Worm (Caenorhabditis elegans) whole organism, L4 larva: Measurements from ENCODE around the gene T05C1.2.

Experiments
- D1046.2 ChIP-seq: fragments of 200-800 bp; sonication (Bioruptor generic); IDR thresholded peaks from 2 replicates; pipeline ENCODE4 v1.3.6; 2022; ENCODE audit warnings: missing genetic modification characterization, missing compliant biosample characterization
- F26F4.8 ChIP-seq: fragments of 200-800 bp; sonication (Bioruptor generic); conservative IDR thresholded peaks from 2 replicates; pipeline ENCODE4 v1.3.6; 2022; ENCODE audit warnings: missing genetic modification characterization, missing compliant biosample characterization
- F37D6.2 ChIP-seq: sonication (generic microtip); optimal IDR thresholded peaks from 2 replicates; lab custom pipeline; 2016; ENCODE audit warnings: mild to moderate bottlenecking, missing genetic modification characterization, missing compliant biosample characterization
- F44E2.7 ChIP-seq: fragments of 200-800 bp; sonication (Bioruptor generic); IDR thresholded peaks from 2 replicates; pipeline ENCODE4 v2.1.2; 2022; ENCODE audit warnings: missing genetic modification characterization, missing compliant biosample characterization
- Y105C5A.15 ChIP-seq: fragments of 200-800 bp; sonication (Bioruptor generic); IDR thresholded peaks from 2 replicates; pipeline ENCODE4 v1.3.6; 2022; ENCODE audit warnings: missing genetic modification characterization, missing compliant biosample characterization
- Y48G9A.11 ChIP-seq: fragments of 200-800 bp; sonication (Bioruptor generic); IDR thresholded peaks from 2 replicates; pipeline ENCODE4 v1.3.6; 2022; ENCODE audit warnings: missing genetic modification reagents, missing genetic modification characterization, missing compliant biosample characterization
- Y75B8A.6 ChIP-seq: fragments of 200-800 bp; sonication (Bioruptor generic); IDR thresholded peaks from 2 replicates; pipeline ENCODE4 v1.3.6; 2022; ENCODE audit warnings: missing genetic modification reagents, missing genetic modification characterization, missing compliant biosample characterization
- aly-2 ChIP-seq: sonication (generic microtip); optimal IDR thresholded peaks from 2 replicates; lab custom pipeline; 2018; ENCODE audit warnings: missing biosample characterization, missing genetic modification characterization
- ama-1 ChIP-seq: fragments of 150-350 bp; optimal IDR thresholded peaks from 2 replicates; lab custom pipeline; 2014; ENCODE audit warnings: inconsistent platforms, mixed read lengths
- arid-1 ChIP-seq: fragments of 200-800 bp; sonication (Bioruptor generic); conservative IDR thresholded peaks from 2 replicates; pipeline ENCODE4 v1.3.6; 2022; ENCODE audit warnings: missing genetic modification reagents, missing genetic modification characterization, missing compliant biosample characterization
- ceh-82 ChIP-seq: sonication (generic microtip); optimal IDR thresholded peaks from 2 replicates; lab custom pipeline; 2017; ENCODE audit warnings: missing biosample characterization, missing genetic modification characterization
- ces-1 ChIP-seq: fragments of 150-350 bp; sonication (generic microtip); optimal IDR thresholded peaks from 4 replicates; lab custom pipeline; 2014; ENCODE audit warnings: missing biosample characterization, missing genetic modification reagents, missing genetic modification characterization
- ctbp-1 ChIP-seq: fragments of 200-800 bp; sonication (Bioruptor generic); IDR thresholded peaks from 2 replicates; pipeline ENCODE4 v1.3.6; 2022; ENCODE audit warnings: missing genetic modification reagents, missing genetic modification characterization, missing compliant biosample characterization
- daf-16 ChIP-seq, 3 experiments: sonication (generic microtip); optimal IDR thresholded peaks; 2 replicates each; lab custom pipeline; 2016 to 2017; ENCODE audit warnings: missing genetic modification characterization in 3 of 3, missing genetic modification reagents in 3 of 3, mild to moderate bottlenecking in 2 of 3, missing compliant biosample characterization in 2 of 3, missing biosample characterization in 1 of 3, moderate library complexity in 1 of 3
- daf-19 ChIP-seq: fragments of 200-800 bp; sonication (Bioruptor generic); conservative IDR thresholded peaks from 2 replicates; pipeline ENCODE4 v1.3.6; 2022; ENCODE audit warnings: missing genetic modification characterization, missing compliant biosample characterization
- dmd-6 ChIP-seq: fragments of 200-800 bp; sonication (Bioruptor generic); IDR thresholded peaks from 2 replicates; pipeline ENCODE4 v1.3.6; 2022; ENCODE audit warnings: missing genetic modification reagents, missing genetic modification characterization, missing compliant biosample characterization
- dmd-8 ChIP-seq: fragments of 200-800 bp; sonication (Bioruptor generic); IDR thresholded peaks from 2 replicates; pipeline ENCODE4 v1.3.6; 2022; ENCODE audit warnings: missing genetic modification characterization, missing compliant biosample characterization
- dmd-9 ChIP-seq: fragments of 200-800 bp; sonication (Bioruptor generic); IDR thresholded peaks from 2 replicates; pipeline ENCODE4 v1.3.6; 2022; ENCODE audit warnings: missing genetic modification reagents, missing genetic modification characterization, missing compliant biosample characterization
- dpl-1 ChIP-seq: fragments of 150-350 bp; optimal IDR thresholded peaks from 2 replicates; lab custom pipeline; 2014; ENCODE audit warnings: missing biosample characterization, missing genetic modification reagents, missing genetic modification characterization
- duxl-1 ChIP-seq: sonication (generic microtip); optimal IDR thresholded peaks from 2 replicates; lab custom pipeline; 2016; ENCODE audit warnings: mild to moderate bottlenecking, missing genetic modification characterization, moderate library complexity, missing compliant biosample characterization; ENCODE audit not compliant: poor library complexity
- dve-1 ChIP-seq: sonication (generic microtip); optimal IDR thresholded peaks from 2 replicates; lab custom pipeline; 2017; ENCODE audit warnings: antibody characterized with exemption, mild to moderate bottlenecking, missing genetic modification characterization, missing compliant biosample characterization; ENCODE audit not compliant: insufficient read depth
- hif-1 ChIP-seq, 2 experiments: sonication (generic microtip); optimal IDR thresholded peaks; 2 replicates each; lab custom pipeline; 2016 to 2017; ENCODE audit warnings: missing compliant biosample characterization in 2 of 2, missing genetic modification characterization in 2 of 2, missing genetic modification reagents in 2 of 2, missing genotype in 2 of 2, mild to moderate bottlenecking in 1 of 2
- hlh-11 ChIP-seq: fragments of 200-800 bp; sonication (Bioruptor generic); optimal IDR thresholded peaks from 2 replicates; lab custom pipeline; 2018; ENCODE audit warnings: mild to moderate bottlenecking, missing genetic modification characterization, missing compliant biosample characterization
- hlh-30 ChIP-seq: sonication (generic microtip); optimal IDR thresholded peaks from 2 replicates; lab custom pipeline; 2017; ENCODE audit warnings: antibody characterized with exemption, mild to moderate bottlenecking, missing genetic modification characterization, missing compliant biosample characterization; ENCODE audit not compliant: insufficient read depth
- lin-1 ChIP-seq: fragments of 200-800 bp; sonication (Bioruptor generic); IDR thresholded peaks from 2 replicates; pipeline ENCODE4 v1.3.6; 2022; ENCODE audit warnings: missing genetic modification reagents, missing genetic modification characterization, missing compliant biosample characterization
- lsy-2 ChIP-seq, 2 experiments: fragments of 150-350 bp in 1 of 2; sonication (generic microtip) in 1 of 2; optimal IDR thresholded peaks; 2 replicates each; lab custom pipeline; 2014 to 2017; ENCODE audit warnings: missing biosample characterization in 2 of 2, missing genetic modification characterization in 2 of 2
- madf-5 ChIP-seq, 2 experiments: fragments of 200-800 bp; sonication (Bioruptor generic); IDR thresholded peaks; 2 replicates each; pipeline ENCODE4 v1.3.6; 2022; ENCODE audit warnings: missing compliant biosample characterization in 2 of 2, missing genetic modification characterization in 2 of 2
- mdt-29 ChIP-seq: fragments of 200-800 bp; sonication (Bioruptor generic); IDR thresholded peaks from 2 replicates; pipeline ENCODE4 v1.3.6; 2022; ENCODE audit warnings: missing genetic modification reagents, missing genetic modification characterization, missing compliant biosample characterization
- mep-1 ChIP-seq: fragments of 150-350 bp; sonication (generic microtip); optimal IDR thresholded peaks from 3 replicates; lab custom pipeline; 2014; ENCODE audit warnings: missing biosample characterization, missing genetic modification characterization
- mes-2 ChIP-seq: sonication (generic microtip); optimal IDR thresholded peaks from 2 replicates; lab custom pipeline; 2016; ENCODE audit warnings: missing genotype, mild to moderate bottlenecking, missing genetic modification characterization, missing compliant biosample characterization; ENCODE audit not compliant: poor library complexity, severe bottlenecking
- nhr-111 ChIP-seq: fragments of 200-800 bp; sonication (Bioruptor generic); optimal IDR thresholded peaks from 2 replicates; lab custom pipeline; 2018; ENCODE audit warnings: mild to moderate bottlenecking, missing genetic modification characterization, missing compliant biosample characterization
- nhr-237 ChIP-seq: sonication (generic microtip); optimal IDR thresholded peaks from 2 replicates; lab custom pipeline; 2017; ENCODE audit warnings: missing biosample characterization, missing genetic modification characterization
- nhr-28 ChIP-seq: fragments of 150-350 bp; optimal IDR thresholded peaks from 2 replicates; lab custom pipeline; 2014; ENCODE audit warnings: missing biosample characterization, missing genetic modification characterization
- nhr-77 ChIP-seq: fragments of 150-350 bp; optimal IDR thresholded peaks from 2 replicates; lab custom pipeline; 2014; ENCODE audit warnings: missing biosample characterization, missing genetic modification characterization
- pha-4 ChIP-seq, 2 experiments: fragments of 150-350 bp in 1 of 2; fragments of 200-800 bp in 1 of 2; sonication (Bioruptor generic) in 1 of 2; IDR thresholded peaks in 1 of 2; optimal IDR thresholded peaks in 1 of 2; 2 replicates each; pipeline versions ENCODE4 v1.3.6 to Lab custom; 2014 to 2022; ENCODE audit warnings: missing genetic modification characterization in 2 of 2, missing genetic modification reagents in 2 of 2, missing biosample characterization in 1 of 2, missing compliant biosample characterization in 1 of 2
- pqm-1 ChIP-seq: sonication (generic microtip); optimal IDR thresholded peaks from 2 replicates; lab custom pipeline; 2017; ENCODE audit warnings: missing biosample characterization, missing genetic modification characterization
- rbr-2 ChIP-seq: sonication (generic microtip); optimal IDR thresholded peaks from 2 replicates; lab custom pipeline; 2016; ENCODE audit warnings: missing genotype, missing genetic modification characterization, missing compliant biosample characterization
- set-16 ChIP-seq: fragments of 200-800 bp; sonication (Bioruptor generic); IDR thresholded peaks from 2 replicates; pipeline ENCODE4 v1.3.6; 2022; ENCODE audit warnings: missing genetic modification reagents, missing genetic modification characterization, missing compliant biosample characterization
- snpc-4 ChIP-seq: fragments of 150-350 bp; optimal IDR thresholded peaks from 2 replicates; lab custom pipeline; 2014; ENCODE audit warnings: missing biosample characterization, missing genetic modification characterization
- unc-62 ChIP-seq, 3 experiments: fragments of 150-350 bp in 1 of 3; sonication (generic microtip); optimal IDR thresholded peaks in 2 of 3; peaks in 1 of 3; 1 replicate in 1 of 3; 2 replicates in 2 of 3; lab custom pipeline; 2014 to 2017; ENCODE audit warnings: missing biosample characterization in 3 of 3, missing genetic modification characterization in 3 of 3, missing genetic modification reagents in 3 of 3, missing genotype in 1 of 3
- zag-1 ChIP-seq: fragments of 150-350 bp; optimal IDR thresholded peaks from 2 replicates; lab custom pipeline; 2014; ENCODE audit warnings: missing biosample characterization, missing genetic modification characterization
- zip-11 ChIP-seq: fragments of 200-800 bp; sonication (Bioruptor generic); IDR thresholded peaks from 2 replicates; pipeline ENCODE4 v1.3.6; 2022; ENCODE audit warnings: missing genetic modification characterization, missing compliant biosample characterization
- ztf-7 ChIP-seq: fragments of 150-350 bp; optimal IDR thresholded peaks from 2 replicates; lab custom pipeline; 2014; ENCODE audit warnings: missing biosample characterization, missing genetic modification characterization

Gene T05C1.2

DNA sequence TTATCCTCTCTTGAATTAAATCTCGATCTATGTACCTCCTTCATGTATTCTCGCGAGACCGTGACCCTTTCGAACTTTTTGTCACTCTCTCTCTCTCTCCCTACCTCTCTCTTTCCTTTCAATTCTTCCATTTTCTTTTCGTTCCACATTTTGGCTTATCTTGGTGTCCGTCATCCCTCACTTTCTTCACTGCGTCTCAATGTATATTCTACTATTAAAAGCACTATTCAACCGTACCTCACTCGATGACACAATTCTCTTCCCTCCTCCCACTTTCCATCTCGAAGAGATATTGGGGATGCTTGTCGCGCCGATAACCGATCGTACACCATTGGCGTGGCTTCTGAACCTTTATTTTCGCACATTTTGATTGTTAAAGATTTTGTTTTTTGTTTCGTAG is 28.8 kb upstream of the T05C1.2 start:
- TF ChIP-seq unc-62 (GFP tag; optimal IDR thresholded peaks at IDR 0.05 in 1 of 2; lab: Kevin White, UChicago) (peak in 1 of 2 experiments; percentile 63), unc-62 (tag; optimal IDR thresholded peaks at IDR 0.05; lab: Kevin White, UChicago) (no peak), ctbp-1 (GFP tag; lab: Robert Waterston, UW) (no peak)

DNA sequence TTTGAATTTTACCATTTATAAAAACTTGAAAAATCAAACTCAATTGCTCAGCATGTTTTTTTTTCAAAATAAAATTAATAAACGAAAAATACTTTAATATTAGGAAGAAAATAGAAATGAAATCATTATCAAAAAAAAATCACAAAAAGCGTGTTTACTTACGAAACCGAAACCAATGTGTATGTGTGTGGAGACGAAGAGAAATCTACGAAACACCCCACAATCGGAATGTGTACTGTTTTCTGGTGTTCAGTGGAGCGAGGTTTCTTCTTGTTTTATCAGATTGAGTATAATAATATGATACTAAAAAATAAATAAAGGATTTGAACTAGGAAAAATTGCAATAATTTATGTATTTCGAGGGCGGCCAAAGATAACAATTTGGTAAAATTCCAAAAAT is 25.7 kb upstream of the T05C1.2 start:
- TF ChIP-seq D1046.2 (GFP tag; lab: Robert Waterston, UW) (no peak), nhr-28 (tag; lab: Kevin White, UChicago) (peak; percentile 84), dmd-9 (GFP tag; lab: Robert Waterston, UW) (no peak), zip-11 (no peak), dpl-1 (GFP tag; lab: Kevin White, UChicago) (peak; percentile 21), mep-1 (tag; lab: Kevin White, UChicago) (peak; percentile 26), aly-2 (tag; lab: Kevin White, UChicago) (no peak), dve-1 (tag; lab: Kevin White, UChicago) (peak; percentile 68), ztf-7 (tag; lab: Kevin White, UChicago) (peak; percentile 15), ceh-82 (tag; lab: Kevin White, UChicago) (no peak), pha-4 (GFP tag; IDR thresholded peaks at IDR 0.05; lab: Robert Waterston, UW) (no peak), pha-4 (tag; optimal IDR thresholded peaks at IDR 0.05; lab: Kevin White, UChicago) (peak; percentile 70), ama-1 (lab: Kevin White, UChicago) (no peak), mes-2 (tag; lab: Kevin White, UChicago) (peak; percentile 48), ces-1 (no peak), hlh-11 (peak; percentile 57), rbr-2 (tag; lab: Kevin White, UChicago) (no peak), unc-62 (GFP tag; optimal IDR thresholded peaks at IDR 0.05 in 1 of 2; lab: Kevin White, UChicago) (no peak), unc-62 (tag; optimal IDR thresholded peaks at IDR 0.05; lab: Kevin White, UChicago) (no peak), F26F4.8 (GFP tag; lab: Robert Waterston, UW) (no peak), zag-1 (tag; lab: Kevin White, UChicago) (no peak), hlh-30 (peak; percentile 21), daf-16 (GFP tag; optimal IDR thresholded peaks at IDR 0.05; lab: Kevin White, UChicago) (no peak), daf-16 (tag; optimal IDR thresholded peaks at IDR 0.05; lab: Kevin White, UChicago) (peak; percentile 98), dmd-6 (0 out of 2 replicates have a peak, but pooled peaks have one; percentile 29), pqm-1 (tag; lab: Kevin White, UChicago) (peak; percentile 44), madf-5 (GFP tag; IDR thresholded peaks at IDR 0.05; lab: Robert Waterston, UW) (no peak), daf-19 (no peak), lsy-2 (tag; optimal IDR thresholded peaks at IDR 0.05; lab: Kevin White, UChicago) (peak in 1 of 2 experiments; percentile 43), Y48G9A.11 (GFP tag; lab: Robert Waterston, UW) (no peak), hif-1 (tag; optimal IDR thresholded peaks at IDR 0.05; lab: Kevin White, UChicago) (no peak), nhr-77 (tag; lab: Kevin White, UChicago) (peak; percentile 53), duxl-1 (tag; lab: Kevin White, UChicago) (no peak)

DNA sequence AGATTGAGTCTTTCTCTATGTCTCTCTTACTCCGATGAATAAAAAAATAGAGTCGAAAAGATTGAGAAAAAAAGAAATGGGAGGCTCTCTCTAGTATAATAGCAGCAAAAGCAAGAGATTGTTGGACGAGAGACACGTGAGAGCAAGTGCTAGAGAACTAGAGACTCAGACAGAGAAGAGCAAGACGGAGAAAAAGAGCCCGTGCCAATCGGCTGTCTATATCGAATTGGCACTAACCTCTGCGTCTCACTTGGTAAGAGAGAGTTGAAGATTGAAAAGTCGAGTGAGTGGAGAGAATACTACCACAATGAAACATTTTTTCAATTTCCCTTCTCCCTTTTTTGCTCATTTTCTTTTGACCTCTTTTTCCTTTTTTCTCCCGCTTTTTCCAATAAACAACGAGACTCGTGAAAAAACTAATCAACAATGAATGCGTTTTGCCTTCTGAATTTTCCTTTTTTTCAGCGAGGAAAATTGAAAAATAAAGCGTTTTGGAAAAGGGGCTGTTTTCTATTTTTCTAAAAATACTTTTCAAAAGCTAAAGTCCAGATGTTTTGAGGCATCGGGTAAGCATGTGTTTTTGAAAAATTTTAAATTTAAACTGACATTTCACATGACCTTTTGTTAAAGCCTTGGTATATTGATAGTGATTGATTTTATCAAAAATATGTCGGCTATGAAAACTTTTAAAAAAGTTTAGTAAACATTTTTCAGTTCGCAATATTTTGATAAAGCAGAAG is 24.8 kb upstream of the T05C1.2 start:
- TF ChIP-seq arid-1 (GFP tag; lab: Robert Waterston, UW) (no peak), F44E2.7 (GFP tag; lab: Robert Waterston, UW) (no peak), nhr-111 (GFP tag; lab: Kevin White, UChicago) (no peak), lin-1 (GFP tag; lab: Robert Waterston, UW) (0 out of 2 replicates have a peak, but pooled peaks have one; percentile 44), hlh-30 (peak; percentile 90), Y75B8A.6 (GFP tag; lab: Robert Waterston, UW) (no peak), dmd-8 (no peak), Y48G9A.11 (GFP tag; lab: Robert Waterston, UW) (no peak), hlh-11 (peak; percentile 70), ztf-7 (tag; lab: Kevin White, UChicago) (peak; percentile 12), dmd-6 (peak; percentile 74), nhr-28 (tag; lab: Kevin White, UChicago) (peak; percentile 35), mes-2 (tag; lab: Kevin White, UChicago) (peak; percentile 31), snpc-4 (no peak), ctbp-1 (GFP tag; lab: Robert Waterston, UW) (peak; percentile 64; the same call in 1 of the 2 replicates), Y105C5A.15 (GFP tag; lab: Robert Waterston, UW) (no peak), F37D6.2 (tag; lab: Kevin White, UChicago) (peak; percentile 28), ama-1 (lab: Kevin White, UChicago) (no peak), daf-16 (GFP tag; optimal IDR thresholded peaks at IDR 0.05; lab: Kevin White, UChicago) (no peak), daf-16 (tag; optimal IDR thresholded peaks at IDR 0.05; lab: Kevin White, UChicago) (no peak), nhr-237 (tag; lab: Kevin White, UChicago) (no peak), mdt-29 (no peak), set-16 (GFP tag; lab: Robert Waterston, UW) (no peak)
